Worm (Caenorhabditis elegans) whole organism, late embryonic: Measurements from ENCODE around the gene ZK673.1.

Source experiments
- C08G9.2 ChIP-seq: sonication (generic microtip); optimal IDR thresholded peaks from 2 replicates; lab custom pipeline; 2016; ENCODE audit warnings: mild to moderate bottlenecking, missing genetic modification characterization, moderate library complexity, missing compliant biosample characterization
- F13H6.1 ChIP-seq: sonication (generic microtip); optimal IDR thresholded peaks from 2 replicates; lab custom pipeline; 2016; ENCODE audit warnings: missing genetic modification characterization, missing compliant biosample characterization
- T23F11.4 ChIP-seq: fragments of 200-800 bp; sonication (Bioruptor generic); optimal IDR thresholded peaks from 2 replicates; lab custom pipeline; 2018; ENCODE audit warnings: mild to moderate bottlenecking, missing genetic modification characterization, missing compliant biosample characterization
- ahr-1 ChIP-seq: sonication (generic microtip); optimal IDR thresholded peaks from 2 replicates; lab custom pipeline; 2016; ENCODE audit warnings: missing genetic modification characterization, missing compliant biosample characterization
- ama-1 ChIP-seq: fragments of 150-350 bp; optimal IDR thresholded peaks from 2 replicates; lab custom pipeline; 2014
- ceh-14 ChIP-seq: sonication (generic microtip); optimal IDR thresholded peaks from 2 replicates; lab custom pipeline; 2016; ENCODE audit warnings: missing genotype, missing genetic modification characterization, missing compliant biosample characterization
- ceh-19 ChIP-seq: fragments of 200-800 bp; sonication (Bioruptor generic); optimal IDR thresholded peaks from 2 replicates; lab custom pipeline; 2018; ENCODE audit warnings: mild to moderate bottlenecking, missing genetic modification characterization, missing compliant biosample characterization
- ceh-2 ChIP-seq: sonication (generic microtip); optimal IDR thresholded peaks from 2 replicates; lab custom pipeline; 2016; ENCODE audit warnings: missing genotype, missing genetic modification characterization, missing compliant biosample characterization
- ceh-24 ChIP-seq: sonication (generic microtip); optimal IDR thresholded peaks from 2 replicates; lab custom pipeline; 2016; ENCODE audit warnings: mild to moderate bottlenecking, missing genetic modification characterization, missing compliant biosample characterization
- ceh-34 ChIP-seq: sonication (generic microtip); optimal IDR thresholded peaks from 2 replicates; lab custom pipeline; 2016; ENCODE audit warnings: mild to moderate bottlenecking, missing genetic modification characterization, missing compliant biosample characterization
- ceh-48 ChIP-seq: sonication (generic microtip); optimal IDR thresholded peaks from 2 replicates; lab custom pipeline; 2016; ENCODE audit warnings: missing genetic modification characterization, inconsistent platforms, missing compliant biosample characterization
- ceh-6 ChIP-seq: fragments of 200-800 bp; sonication (Bioruptor generic); optimal IDR thresholded peaks from 2 replicates; lab custom pipeline; 2018; ENCODE audit warnings: mild to moderate bottlenecking, missing genetic modification characterization, missing compliant biosample characterization
- che-1 ChIP-seq: sonication (generic microtip); optimal IDR thresholded peaks from 2 replicates; lab custom pipeline; 2016; ENCODE audit warnings: mild to moderate bottlenecking, missing genetic modification characterization, missing compliant biosample characterization
- elt-2 ChIP-seq: sonication (generic microtip); optimal IDR thresholded peaks from 2 replicates; lab custom pipeline; 2016; ENCODE audit warnings: missing genetic modification reagents, missing genetic modification characterization, missing compliant biosample characterization
- elt-4 ChIP-seq: sonication (generic microtip); optimal IDR thresholded peaks from 2 replicates; lab custom pipeline; 2016; ENCODE audit warnings: missing genetic modification characterization, missing compliant biosample characterization
- ets-4 ChIP-seq: sonication (generic microtip); optimal IDR thresholded peaks from 2 replicates; lab custom pipeline; 2016; ENCODE audit warnings: missing genetic modification characterization, missing compliant biosample characterization
- eyg-1 ChIP-seq: sonication (generic microtip); optimal IDR thresholded peaks from 2 replicates; lab custom pipeline; 2016; ENCODE audit warnings: missing genotype, missing genetic modification characterization, missing compliant biosample characterization
- hlh-15 ChIP-seq: sonication (generic microtip); optimal IDR thresholded peaks from 2 replicates; lab custom pipeline; 2016; ENCODE audit warnings: missing genetic modification characterization, missing compliant biosample characterization
- hlh-8 ChIP-seq: sonication (generic microtip); optimal IDR thresholded peaks from 2 replicates; lab custom pipeline; 2016; ENCODE audit warnings: missing genotype, missing genetic modification characterization, missing compliant biosample characterization
- lin-11 ChIP-seq: fragments of 200-800 bp; sonication (Bioruptor generic); optimal IDR thresholded peaks from 2 replicates; lab custom pipeline; 2018; ENCODE audit warnings: mild to moderate bottlenecking, missing genetic modification characterization, missing compliant biosample characterization
- mec-3 ChIP-seq: sonication (generic microtip); optimal IDR thresholded peaks from 2 replicates; lab custom pipeline; 2016; ENCODE audit warnings: borderline replicate concordance, missing genetic modification characterization, missing compliant biosample characterization
- nfya-1 ChIP-seq: sonication (generic microtip); optimal IDR thresholded peaks from 2 replicates; lab custom pipeline; 2017; ENCODE audit warnings: missing genetic modification characterization, mild to moderate bottlenecking, missing compliant biosample characterization, antibody characterized with exemption, moderate library complexity
- nhr-11 ChIP-seq: fragments of 150-350 bp; optimal IDR thresholded peaks from 2 replicates; lab custom pipeline; 2014; ENCODE audit warnings: missing biosample characterization, missing genetic modification characterization
- pag-3 ChIP-seq: sonication (generic microtip); optimal IDR thresholded peaks from 2 replicates; lab custom pipeline; 2016; ENCODE audit warnings: missing compliant biosample characterization, missing genetic modification characterization, borderline replicate concordance
- pha-2 ChIP-seq: sonication (generic microtip); optimal IDR thresholded peaks from 2 replicates; lab custom pipeline; 2017; ENCODE audit warnings: mild to moderate bottlenecking, missing genetic modification characterization, missing compliant biosample characterization
- pha-4 ChIP-seq: fragments of 150-350 bp; optimal IDR thresholded peaks from 2 replicates; lab custom pipeline; 2018; ENCODE audit warnings: missing biosample characterization, missing genetic modification reagents, missing genetic modification characterization
- pqm-1 ChIP-seq: sonication (generic microtip); optimal IDR thresholded peaks from 2 replicates; lab custom pipeline; 2016; ENCODE audit warnings: missing genetic modification characterization, missing compliant biosample characterization
- pros-1 ChIP-seq: fragments of 150-350 bp; optimal IDR thresholded peaks from 2 replicates; lab custom pipeline; 2014; ENCODE audit warnings: missing biosample characterization, missing genetic modification reagents, missing genetic modification characterization
- rnt-1 ChIP-seq: sonication (generic microtip); optimal IDR thresholded peaks from 2 replicates; lab custom pipeline; 2016; ENCODE audit warnings: missing genetic modification characterization, missing compliant biosample characterization
- sdc-2 ChIP-seq: sonication (generic microtip); optimal IDR thresholded peaks from 2 replicates; lab custom pipeline; 2016; ENCODE audit warnings: missing genotype, missing genetic modification characterization, missing compliant biosample characterization
- sox-4 ChIP-seq: sonication (generic microtip); optimal IDR thresholded peaks from 2 replicates; lab custom pipeline; 2017; ENCODE audit warnings: mild to moderate bottlenecking, missing genetic modification characterization, inconsistent platforms, missing compliant biosample characterization
- tbx-2 ChIP-seq: sonication (generic microtip); optimal IDR thresholded peaks from 2 replicates; lab custom pipeline; 2016; ENCODE audit warnings: missing genetic modification characterization, missing compliant biosample characterization
- ttx-3 ChIP-seq: sonication (generic microtip); optimal IDR thresholded peaks from 2 replicates; lab custom pipeline; 2016; ENCODE audit warnings: missing genetic modification reagents, missing genetic modification characterization, missing compliant biosample characterization
- unc-42 ChIP-seq: sonication (generic microtip); optimal IDR thresholded peaks from 2 replicates; lab custom pipeline; 2016; ENCODE audit warnings: missing genotype, missing genetic modification characterization, missing compliant biosample characterization
- zip-5 ChIP-seq: sonication (generic microtip); optimal IDR thresholded peaks from 2 replicates; lab custom pipeline; 2016; ENCODE audit warnings: missing genetic modification characterization, missing compliant biosample characterization
- ztf-16 ChIP-seq: sonication (generic microtip); optimal IDR thresholded peaks from 2 replicates; lab custom pipeline; 2017; ENCODE audit warnings: missing genetic modification characterization, missing compliant biosample characterization

The ZK673.1 gene

DNA sequence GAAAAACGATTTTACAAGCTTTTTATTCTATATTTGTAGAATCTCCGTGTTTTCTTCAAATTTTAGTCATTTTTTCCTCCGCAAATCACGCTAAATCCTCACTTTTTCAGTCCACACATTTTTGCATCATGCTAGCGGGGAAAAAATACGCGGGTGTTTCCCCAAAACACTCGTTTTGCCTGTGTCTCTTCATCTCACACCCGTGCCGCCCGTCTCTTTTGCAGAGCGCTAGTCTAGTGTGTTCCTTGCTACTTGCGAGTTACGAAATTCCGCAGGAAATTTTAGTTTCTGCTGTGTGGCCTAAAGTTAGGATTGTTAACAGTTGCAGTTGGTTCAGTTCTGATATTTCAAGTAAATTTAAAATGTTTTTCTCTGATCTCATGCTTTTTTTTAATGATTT is 2.8 kb downstream of the ZK673.1 start:
- peak; percentile 15 for TF ChIP-seq elt-2
- TF ChIP-seq elt-4 (tag; lab: Kevin White, UChicago), result no peak
- no peak for TF ChIP-seq ceh-14 (tag; lab: Kevin White, UChicago)
- TF ChIP-seq nfya-1 (tag; lab: Kevin White, UChicago), result peak; percentile 20

DNA sequence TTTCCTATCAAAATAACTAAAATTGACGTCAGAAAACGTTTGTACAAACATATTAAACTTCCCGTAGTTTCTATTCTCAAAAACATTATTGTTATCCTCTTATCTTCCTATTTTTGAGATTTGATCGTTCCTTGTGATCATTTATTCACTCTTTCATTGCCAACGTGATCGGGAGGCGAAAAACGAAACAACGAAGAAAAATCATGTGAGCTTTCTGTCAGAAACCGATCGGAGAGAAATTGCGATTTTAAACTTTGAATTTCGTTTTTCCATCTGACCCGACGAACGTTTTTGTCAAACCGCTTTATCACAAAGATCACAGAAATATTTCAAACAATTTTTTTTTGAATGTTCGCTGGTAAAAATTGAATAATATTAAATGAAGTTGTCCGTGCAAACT is 3.4 kb downstream of the ZK673.1 start:
- TF ChIP-seq ceh-34 (tag; lab: Kevin White, UChicago) (no peak), sdc-2 (tag; lab: Kevin White, UChicago) (no peak)

DNA sequence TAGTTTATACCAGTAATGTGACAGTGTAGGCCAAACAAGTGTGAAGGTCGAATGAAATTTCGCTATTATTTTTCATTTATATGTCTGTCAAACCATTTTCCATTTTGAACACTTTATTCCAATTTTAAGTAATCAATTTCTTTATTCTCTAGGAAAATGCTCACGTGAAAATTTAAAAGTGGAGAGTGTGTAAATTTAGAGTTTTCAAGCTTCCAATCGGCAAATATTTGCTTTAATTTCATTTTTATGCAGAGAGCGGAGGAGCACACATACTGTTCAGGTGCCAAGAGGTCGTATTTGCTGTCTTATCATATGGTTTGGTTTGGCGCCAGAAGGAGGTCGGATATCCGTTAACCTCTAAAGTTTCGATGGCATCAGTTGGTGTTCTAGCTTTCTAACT is 3.9 kb downstream of the ZK673.1 start:
- no peak for TF ChIP-seq rnt-1 (tag; lab: Kevin White, UChicago)

DNA sequence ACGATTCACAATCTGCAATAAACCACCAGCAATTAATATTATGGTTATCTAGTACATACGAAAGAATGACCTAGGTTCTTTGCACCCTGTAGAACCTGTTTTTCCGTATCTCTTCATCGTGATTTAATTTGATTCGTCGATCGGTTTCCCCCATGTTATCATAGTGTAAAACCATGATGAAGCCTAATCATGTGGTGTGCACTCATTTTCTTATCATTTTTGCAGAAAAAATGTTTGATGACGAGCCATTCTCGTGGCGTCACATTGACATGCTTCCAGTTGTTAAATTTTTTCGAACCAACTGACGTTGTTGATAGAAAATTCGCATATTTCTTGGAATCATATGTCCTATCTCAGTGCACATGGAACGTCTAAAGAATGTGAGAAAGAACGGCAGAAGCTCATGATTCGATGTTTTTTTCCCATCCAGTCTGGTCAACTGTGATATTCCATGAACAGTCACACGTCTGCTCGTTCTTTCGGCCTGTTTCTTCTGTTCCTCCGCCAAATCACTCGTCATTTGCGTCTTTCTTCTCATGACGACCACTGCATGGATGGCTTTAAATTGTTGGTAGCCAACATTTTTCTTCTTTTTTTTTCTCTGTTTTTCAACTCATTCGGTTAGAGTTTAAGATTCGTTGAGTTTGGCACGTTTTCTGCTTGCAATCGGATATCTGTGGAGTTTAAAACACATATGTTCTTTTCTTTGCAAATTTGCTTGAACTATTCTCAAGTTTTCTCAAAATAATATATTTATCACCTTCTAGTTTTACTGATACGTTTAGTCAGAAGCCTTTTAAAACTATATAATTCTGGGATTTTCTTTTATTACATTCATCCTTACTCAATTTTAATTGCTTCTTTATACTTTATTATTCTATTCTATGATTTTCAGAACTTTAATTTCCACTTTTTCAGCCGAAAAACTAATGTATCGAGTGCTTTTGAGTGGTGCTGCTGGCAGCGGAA is 4.7 kb downstream of the ZK673.1 start, which contains the start of gene ZK673.2:
ZK673.2 (plus strand) TSS at position 919 of the 969 bp plus-strand sequence.
- TF ChIP-seq pqm-1 (tag; lab: Kevin White, UChicago) (no peak), ceh-48 (tag; lab: Kevin White, UChicago) (no peak), hlh-8 (tag; lab: Kevin White, UChicago) (no peak), nhr-11 (tag; lab: Kevin White, UChicago) (no peak), T23F11.4 (no peak), elt-2 (no peak), pha-2 (no peak), ceh-2 (tag; lab: Kevin White, UChicago) (no peak), lin-11 (no peak), ceh-19 (GFP tag; lab: Kevin White, UChicago) (no peak), ztf-16 (no peak)

DNA sequence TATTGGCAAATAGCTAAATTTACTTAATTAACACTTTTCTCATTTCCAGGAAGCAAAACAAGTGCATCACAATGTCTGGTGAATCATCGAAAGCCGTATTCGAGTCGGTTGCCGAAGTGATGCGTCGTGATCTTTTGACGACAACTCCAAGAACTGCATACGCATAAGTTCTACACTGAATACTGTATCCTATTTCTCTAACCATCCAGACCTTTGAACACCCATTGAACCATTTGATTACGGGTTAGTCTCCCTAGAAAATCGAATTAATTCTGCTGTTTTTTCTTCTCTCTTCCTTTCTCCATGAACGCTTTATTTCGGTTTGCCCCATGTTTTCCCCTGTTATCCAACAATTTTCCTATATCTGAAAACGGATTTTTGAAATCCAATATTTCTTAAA is 6.8 kb downstream of the ZK673.1 start, which contains the start of gene lin-56:
lin-56 (plus strand) TSS at position 301 of the 400 bp plus-strand sequence.
- TF ChIP-seq elt-2 (no peak), pag-3 (tag; lab: Kevin White, UChicago) (no peak), sdc-2 (tag; lab: Kevin White, UChicago) (no peak), C08G9.2 (tag; lab: Kevin White, UChicago) (no peak), elt-4 (tag; lab: Kevin White, UChicago) (no peak), sox-4 (tag; lab: Kevin White, UChicago) (no peak), ceh-6 (GFP tag; lab: Kevin White, UChicago) (no peak), unc-42 (tag; lab: Kevin White, UChicago) (no peak), ttx-3 (tag; lab: Kevin White, UChicago) (no peak), pros-1 (no peak), che-1 (tag; lab: Kevin White, UChicago) (no peak), ceh-14 (tag; lab: Kevin White, UChicago) (no peak), tbx-2 (tag; lab: Kevin White, UChicago) (no peak), ahr-1 (tag; lab: Kevin White, UChicago) (no peak), ceh-34 (tag; lab: Kevin White, UChicago) (no peak)
- TF ChIP-seq, all 69 proteins: peak for 0

DNA sequence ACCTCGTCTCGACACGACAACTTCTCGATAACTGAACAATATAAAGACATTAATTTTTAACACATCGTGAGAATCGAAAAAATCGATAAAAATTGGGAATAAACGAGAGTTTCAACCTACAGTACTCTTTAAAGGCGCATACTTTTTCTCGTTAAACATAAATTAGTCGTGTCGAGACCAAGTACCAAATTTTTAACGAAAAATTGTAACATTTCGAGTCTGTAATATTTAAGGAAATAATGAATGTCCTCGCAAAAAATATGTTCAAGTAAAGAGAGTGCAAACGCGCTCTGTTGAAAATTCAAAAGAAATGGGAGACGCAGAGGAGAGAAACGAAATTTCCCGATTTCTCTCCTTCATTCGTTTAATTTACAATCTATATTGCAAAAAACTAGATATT is 7.4 kb downstream of the ZK673.1 start:
- TF ChIP-seq T23F11.4, result no peak
- TF ChIP-seq ceh-48 (tag; lab: Kevin White, UChicago), result no peak
- no peak for TF ChIP-seq pag-3 (tag; lab: Kevin White, UChicago)
- TF ChIP-seq nfya-1 (tag; lab: Kevin White, UChicago), result no peak
- no peak for TF ChIP-seq pha-2
- no peak for TF ChIP-seq mec-3 (tag; lab: Kevin White, UChicago)
- TF ChIP-seq eyg-1 (tag; lab: Kevin White, UChicago), result no peak
- TF ChIP-seq ama-1, result no peak
- TF ChIP-seq elt-4 (tag; lab: Kevin White, UChicago), result no peak
- TF ChIP-seq pha-4, result no peak
- TF ChIP-seq ceh-24, result no peak
- TF ChIP-seq ets-4, result no peak
- no peak for TF ChIP-seq elt-2
- TF ChIP-seq hlh-15 (tag; lab: Kevin White, UChicago), result no peak
- no peak for TF ChIP-seq ceh-14 (tag; lab: Kevin White, UChicago)
- no peak for TF ChIP-seq che-1 (tag; lab: Kevin White, UChicago)
- no peak for TF ChIP-seq zip-5 (tag; lab: Kevin White, UChicago)
- TF ChIP-seq F13H6.1 (tag; lab: Kevin White, UChicago), result no peak
